Worm (Caenorhabditis elegans): Measurements from ENCODE around the gene mans-2.

The mans-2 gene

ce11 chrV:11993706-11994345 lies 8.5 kb upstream of the mans-2 start, which contains the start of the genes cyl-1 and C52E4.7 (continued):
- TF ChIP-seq F16B12.6 (tag; optimal IDR thresholded peaks at IDR 0.05), result peak; percentile 91
- peak in 1 of 2 experiments; percentile 48 for TF ChIP-seq mdl-1 (tag; optimal IDR thresholded peaks at IDR 0.05)
- TF ChIP-seq lin-14 (GFP tag; optimal IDR thresholded peaks at IDR 0.05), result peak; percentile 56
- TF ChIP-seq sup-37 (GFP tag; optimal IDR thresholded peaks at IDR 0.05), result no peak

- TF ChIP-seq ceh-82 (tag; optimal IDR thresholded peaks at IDR 0.05), result no peak
- no peak for TF ChIP-seq C04F5.9 (tag; optimal IDR thresholded peaks at IDR 0.05)
- no peak for TF ChIP-seq isw-1 (GFP tag; IDR thresholded peaks at IDR 0.05)
- no peak for TF ChIP-seq ama-1 (optimal IDR thresholded peaks at IDR 0.05)
- no peak for TF ChIP-seq mep-1 (tag; optimal IDR thresholded peaks at IDR 0.05)
- TF ChIP-seq xbp-1 (tag; optimal IDR thresholded peaks at IDR 0.05), result no peak
- peak; percentile 93 for TF ChIP-seq fkh-10 (GFP tag; optimal IDR thresholded peaks at IDR 0.05)
- no peak for TF ChIP-seq hlh-17 (GFP tag; optimal IDR thresholded peaks at IDR 0.05; ENCODE audit: borderline replicate concordance)
- TF ChIP-seq efl-1 (optimal IDR thresholded peaks at IDR 0.05), result peak in 1 of 2 experiments; percentile 2
- TF ChIP-seq efl-1 (GFP tag; optimal IDR thresholded peaks at IDR 0.05 in 1 of 2), result no peak
- TF ChIP-seq fkh-4 (tag; optimal IDR thresholded peaks at IDR 0.05; ENCODE audit: borderline replicate concordance), result no peak
- no peak for TF ChIP-seq ceh-63 (GFP tag; optimal IDR thresholded peaks at IDR 0.05)
- TF ChIP-seq aha-1 (tag; optimal IDR thresholded peaks at IDR 0.05), result no peak
- no peak for TF ChIP-seq pax-3 (tag; optimal IDR thresholded peaks at IDR 0.05)
- no peak for TF ChIP-seq skn-1 (tag; optimal IDR thresholded peaks at IDR 0.05)
- TF ChIP-seq nhr-47 (tag; optimal IDR thresholded peaks at IDR 0.05), result peak; percentile 4
- TF ChIP-seq ztf-4 (tag; optimal IDR thresholded peaks at IDR 0.05), result no peak
- TF ChIP-seq nhr-85 (tag), result no peak
- no peak for TF ChIP-seq snpc-4 (tag; optimal IDR thresholded peaks at IDR 0.05)
- peak; percentile 59 for TF ChIP-seq lin-14 (GFP tag; optimal IDR thresholded peaks at IDR 0.05)
- no peak for TF ChIP-seq efl-3 (GFP tag; optimal IDR thresholded peaks at IDR 0.05)
- TF ChIP-seq F16B12.6 (tag; optimal IDR thresholded peaks at IDR 0.05), result no peak
- no peak for TF ChIP-seq C34B4.2 (tag; optimal IDR thresholded peaks at IDR 0.05)
- no peak for TF ChIP-seq dsc-1 (tag; optimal IDR thresholded peaks at IDR 0.05)
These were observed 5.3 kb upstream of the mans-2 start for ce11 chrV:11990511-11991127.

ce11 chrV:11989861-11990260 lies 4.6 kb upstream of the mans-2 start:
- TF ChIP-seq efl-1 (optimal IDR thresholded peaks at IDR 0.05) (no peak), efl-1 (GFP tag; optimal IDR thresholded peaks at IDR 0.05 in 1 of 2) (peak in 1 of 2 experiments; percentile 32), nhr-12 (tag; optimal IDR thresholded peaks at IDR 0.05) (no peak), lin-14 (GFP tag; optimal IDR thresholded peaks at IDR 0.05) (peak; percentile 17), blmp-1 (tag; optimal IDR thresholded peaks at IDR 0.05) (peak; percentile 74)

ce11 chrV:11986078-11986869 lies 990 bp upstream of the mans-2 start:
- TF ChIP-seq blmp-1 (tag; optimal IDR thresholded peaks at IDR 0.05), result peak; percentile 99
- peak; percentile 71 for TF ChIP-seq lin-14 (GFP tag; optimal IDR thresholded peaks at IDR 0.05)
- peak in 1 of 2 experiments; percentile 6 for TF ChIP-seq lin-35 (GFP tag; optimal IDR thresholded peaks at IDR 0.05)
- no peak for TF ChIP-seq nhr-71 (tag; optimal IDR thresholded peaks at IDR 0.05)
- no peak for TF ChIP-seq nhr-19 (GFP tag; conservative IDR thresholded peaks at IDR 0.05)
- TF ChIP-seq fkh-10 (GFP tag; optimal IDR thresholded peaks at IDR 0.05), result peak; percentile 90
- no peak for TF ChIP-seq C34B4.2 (tag; optimal IDR thresholded peaks at IDR 0.05)
- peak in 1 of 2 experiments; percentile 7 for TF ChIP-seq efl-1 (optimal IDR thresholded peaks at IDR 0.05)
- TF ChIP-seq efl-1 (GFP tag; optimal IDR thresholded peaks at IDR 0.05 in 1 of 2), result peak in 1 of 2 experiments; percentile 69
- no peak for TF ChIP-seq elt-3 (tag; optimal IDR thresholded peaks at IDR 0.05)
- peak; percentile 3 to 29 for TF ChIP-seq lsy-2 (tag; optimal IDR thresholded peaks at IDR 0.05)
- TF ChIP-seq ces-1 (GFP tag; optimal IDR thresholded peaks at IDR 0.05), result peak; percentile 41
- no peak for TF ChIP-seq aly-2 (tag; optimal IDR thresholded peaks at IDR 0.05)
- TF ChIP-seq lin-13 (GFP tag; optimal IDR thresholded peaks at IDR 0.05), result no peak
